Worm (Caenorhabditis elegans) whole organism, L4 larva: ENCODE data around the gene clec-52.

Source experiments
- R02D3.7 ChIP-seq: fragments of 150-350 bp; sonication (generic microtip); optimal IDR thresholded peaks from 3 replicates; lab custom pipeline; 2014; ENCODE audit warnings: missing biosample characterization, missing genetic modification characterization
- T26A8.4 ChIP-seq: fragments of 200-800 bp; sonication (Bioruptor generic); IDR thresholded peaks from 2 replicates; pipeline ENCODE4 v1.3.6; 2022; ENCODE audit warnings: missing genetic modification characterization, missing compliant biosample characterization
- attf-4 ChIP-seq: sonication (generic microtip); optimal IDR thresholded peaks from 3 replicates; lab custom pipeline; 2017; ENCODE audit warnings: missing biosample characterization, missing genetic modification characterization
- ceh-32 ChIP-seq: sonication (generic microtip); optimal IDR thresholded peaks from 2 replicates; lab custom pipeline; 2016; ENCODE audit warnings: mild to moderate bottlenecking, missing genetic modification characterization, missing compliant biosample characterization; ENCODE audit not compliant: poor library complexity
- dmd-9 ChIP-seq: fragments of 200-800 bp; sonication (Bioruptor generic); IDR thresholded peaks from 2 replicates; pipeline ENCODE4 v1.3.6; 2022; ENCODE audit warnings: missing genetic modification reagents, missing genetic modification characterization, missing compliant biosample characterization
- fos-1 ChIP-seq: fragments of 150-350 bp; optimal IDR thresholded peaks from 2 replicates; lab custom pipeline; 2014; ENCODE audit warnings: missing biosample characterization, missing genetic modification characterization
- lin-29 ChIP-seq: fragments of 200-800 bp; sonication (Bioruptor generic); IDR thresholded peaks from 2 replicates; pipeline ENCODE4 v1.3.6; 2022; ENCODE audit warnings: missing genetic modification reagents, missing genetic modification characterization, missing compliant biosample characterization
- nhr-77 ChIP-seq: fragments of 150-350 bp; optimal IDR thresholded peaks from 2 replicates; lab custom pipeline; 2014; ENCODE audit warnings: missing biosample characterization, missing genetic modification characterization

DNA sequence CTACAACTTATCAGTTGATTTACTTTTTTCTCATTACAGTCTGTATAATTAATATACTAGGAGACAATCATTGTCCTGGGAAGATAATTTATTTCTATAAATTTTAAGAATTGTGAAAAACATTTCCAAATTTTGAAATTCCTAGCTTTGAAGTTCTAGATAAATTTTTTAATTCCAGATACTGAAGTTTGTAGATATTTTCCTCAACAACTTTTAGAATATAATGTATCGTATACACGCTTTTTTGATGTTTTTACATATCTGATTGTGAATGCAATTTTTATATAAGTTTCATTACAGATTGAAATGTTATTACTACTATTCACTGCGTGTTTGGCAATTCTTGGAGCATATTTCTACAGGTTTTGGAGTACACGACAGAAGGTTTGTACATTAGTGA is 16.4 kb downstream of the clec-52 start, which contains the start of gene faah-2:
- TF ChIP-seq ceh-32 (tag; lab: Kevin White, UChicago), result no peak
- TF ChIP-seq T26A8.4 (GFP tag; lab: Robert Waterston, UW), result no peak
- no peak for TF ChIP-seq R02D3.7 (tag; lab: Kevin White, UChicago)
- no peak for TF ChIP-seq fos-1
- no peak for TF ChIP-seq nhr-77 (tag; lab: Kevin White, UChicago)
- TF ChIP-seq lin-29 (GFP tag; lab: Robert Waterston, UW), result no peak
- TF ChIP-seq dmd-9 (GFP tag; lab: Robert Waterston, UW), result no peak
- no peak for TF ChIP-seq attf-4 (tag; lab: Kevin White, UChicago)
